Fruit fly (Drosophila melanogaster): ENCODE data around the gene sens-2.

sens-2 gene

DNA sequence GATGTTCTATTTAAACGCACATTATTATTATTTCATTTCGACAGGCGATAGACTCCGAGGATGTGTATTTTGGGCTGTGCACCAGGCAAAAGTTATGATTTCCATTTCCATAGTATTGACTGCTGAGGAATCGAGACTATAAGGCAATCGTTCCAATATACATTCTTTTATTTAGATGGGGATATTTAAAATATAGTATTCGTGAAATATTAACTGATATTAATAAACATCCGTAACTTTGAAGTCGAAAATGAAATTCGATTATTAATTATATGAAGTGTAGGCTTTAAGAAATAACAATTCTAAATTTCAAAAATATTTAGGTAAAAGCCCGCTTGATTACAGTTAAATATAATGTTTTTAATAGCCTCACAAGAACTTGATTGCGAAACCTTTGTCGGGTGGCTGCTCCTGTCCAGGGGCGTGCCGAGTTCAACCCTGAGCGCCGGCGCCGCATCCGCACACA is 8.6 kb downstream of the sens-2 start (continued):
- TF ChIP-seq CG9437 (GFP tag; optimal IDR thresholded peaks at IDR 0.05) (peak; percentile 53), CG16813 (GFP tag; IDR thresholded peaks at IDR 0.05; ENCODE audit: partially characterized antibody) (no peak), CG17829 (tag; optimal IDR thresholded peaks at IDR 0.05) (peak; percentile 80), Dip2 (GFP tag; IDR thresholded peaks at IDR 0.05) (no peak), CG10654 (GFP tag; optimal IDR thresholded peaks at IDR 0.05) (no peak), pita (GFP tag; optimal IDR thresholded peaks at IDR 0.05) (no peak), zen2 (GFP tag; IDR thresholded peaks at IDR 0.05; ENCODE audit: partially characterized antibody) (no peak), CG17612 (GFP tag; IDR thresholded peaks at IDR 0.05) (no peak), nau (GFP tag; optimal IDR thresholded peaks at IDR 0.05) (no peak), CG4617 (GFP tag; optimal IDR thresholded peaks at IDR 0.05; ENCODE audit: borderline replicate concordance) (no peak), knrl (GFP tag; IDR thresholded peaks at IDR 0.05; ENCODE audit: partially characterized antibody) (no peak), CG17912 (GFP tag; optimal IDR thresholded peaks at IDR 0.05) (no peak), gfzf (GFP tag; optimal IDR thresholded peaks at IDR 0.05) (no peak), Mes4 (GFP tag; optimal IDR thresholded peaks at IDR 0.05) (no peak), CG15696 (tag; optimal IDR thresholded peaks at IDR 0.05) (peak; percentile 87), sens-2 (GFP tag; IDR thresholded peaks at IDR 0.05) (peak; percentile 37; the same call in 1 of the 2 replicates), ro (GFP tag; IDR thresholded peaks at IDR 0.05) (no peak; the same call in 1 of the 2 replicates), sima (GFP tag; optimal IDR thresholded peaks at IDR 0.05) (no peak), D19A (tag; optimal IDR thresholded peaks at IDR 0.05) (peak; percentile 76), CG16779 (GFP tag; IDR thresholded peaks at IDR 0.05) (no peak), Rx (GFP tag; IDR thresholded peaks at IDR 0.05) (no peak), CG4707 (GFP tag; optimal IDR thresholded peaks at IDR 0.05) (no peak), CG12744 (GFP tag; optimal IDR thresholded peaks at IDR 0.05) (no peak), gcm2 (GFP tag; optimal IDR thresholded peaks at IDR 0.05) (no peak), CG34224 (GFP tag; IDR thresholded peaks at IDR 0.05; ENCODE audit: partially characterized antibody) (no peak), CG4854 (GFP tag; optimal IDR thresholded peaks at IDR 0.05) (no peak), Ptx1 (GFP tag; IDR thresholded peaks at IDR 0.05) (no peak), CG18619 (GFP tag; optimal IDR thresholded peaks at IDR 0.05) (peak; percentile 56), row (GFP tag; IDR thresholded peaks at IDR 0.05) (peak; percentile 70), dati (GFP tag; IDR thresholded peaks at IDR 0.05) (no peak), H15 (GFP tag; IDR thresholded peaks at IDR 0.05) (no peak), ken (GFP tag; IDR thresholded peaks at IDR 0.05) (no peak), pum (GFP tag; optimal IDR thresholded peaks at IDR 0.05) (peak; percentile 20), oc (tag; optimal IDR thresholded peaks at IDR 0.05) (no peak), CG7556 (GFP tag; optimal IDR thresholded peaks at IDR 0.05) (peak; percentile 89), vvl (GFP tag; IDR thresholded peaks at IDR 0.05) (0 out of 2 replicates have a peak, but pooled peaks have one; percentile 40), Dp (GFP tag; optimal IDR thresholded peaks at IDR 0.05) (no peak), dmrt99B (tag; optimal IDR thresholded peaks at IDR 0.05) (peak; percentile 71), CG6854 (GFP tag; optimal IDR thresholded peaks at IDR 0.05) (peak; percentile 39), ranshi (GFP tag; IDR thresholded peaks at IDR 0.05) (no peak), BtbVII (GFP tag; optimal IDR thresholded peaks at IDR 0.05) (peak; percentile 1), Chrac-16 (GFP tag; optimal IDR thresholded peaks at IDR 0.05) (peak; percentile 36), caup (GFP tag; optimal IDR thresholded peaks at IDR 0.05; ENCODE audit: severe bottlenecking) (peak; percentile 19), schlank (tag; optimal IDR thresholded peaks at IDR 0.05) (no peak), sob (GFP tag; IDR thresholded peaks at IDR 0.05) (no peak), HLH54F (GFP tag; optimal IDR thresholded peaks at IDR 0.05) (no peak), CG31441 (GFP tag; IDR thresholded peaks at IDR 0.05) (peak; percentile 65; the same call in 1 of the 2 replicates), MTF-1 (GFP tag; optimal IDR thresholded peaks at IDR 0.05; ENCODE audit: borderline replicate concordance) (no peak), CG12391 (tag; optimal IDR thresholded peaks at IDR 0.05) (peak; percentile 71), z (GFP tag; IDR thresholded peaks at IDR 0.05) (no peak), CoRest (tag; optimal IDR thresholded peaks at IDR 0.05) (peak; percentile 69)

Measured in whole organism, embryonic.